Worm (Caenorhabditis elegans) whole organism, L3 larva: ENCODE measurements around the gene ZK930.2.
A peak's percentile ranks its signal among the peaks of the same experiment; 100 is the strongest.

Experiments
- R02D3.7 ChIP-seq: fragments of 150-350 bp; optimal IDR thresholded peaks from 2 replicates; lab custom pipeline; 2014; ENCODE audit warnings: missing biosample characterization, missing genetic modification characterization
- ZK546.5 ChIP-seq: sonication (generic microtip); optimal IDR thresholded peaks from 2 replicates; lab custom pipeline; 2017; ENCODE audit warnings: missing biosample characterization, missing genetic modification characterization
- aly-2 ChIP-seq: fragments of 150-350 bp; optimal IDR thresholded peaks from 2 replicates; lab custom pipeline; 2014; ENCODE audit warnings: missing biosample characterization, missing genetic modification characterization
- ama-1 ChIP-seq: fragments of 150-350 bp; optimal IDR thresholded peaks from 2 replicates; lab custom pipeline; 2018
- ceh-16 ChIP-seq: sonication (generic microtip); optimal IDR thresholded peaks from 2 replicates; lab custom pipeline; 2017; ENCODE audit warnings: missing biosample characterization, missing genetic modification characterization
- ceh-82 ChIP-seq: fragments of 150-350 bp; optimal IDR thresholded peaks from 2 replicates; lab custom pipeline; 2014; ENCODE audit warnings: missing biosample characterization, missing genetic modification characterization
- ceh-9 ChIP-seq: sonication (generic microtip); optimal IDR thresholded peaks from 2 replicates; lab custom pipeline; 2018; ENCODE audit warnings: missing biosample characterization, missing genetic modification characterization
- egl-27 ChIP-seq: sonication (generic microtip); optimal IDR thresholded peaks from 4 replicates; lab custom pipeline; 2017; ENCODE audit warnings: missing biosample characterization, missing genetic modification reagents, missing genetic modification characterization
- elt-1 ChIP-seq: fragments of 150-350 bp; optimal IDR thresholded peaks from 2 replicates; lab custom pipeline; 2014; ENCODE audit warnings: missing biosample characterization, missing genetic modification characterization
- elt-2 ChIP-seq: sonication (generic microtip); optimal IDR thresholded peaks from 2 replicates; lab custom pipeline; 2016; ENCODE audit warnings: missing genetic modification reagents, mild to moderate bottlenecking, missing genetic modification characterization, missing compliant biosample characterization
- elt-3 ChIP-seq, 3 experiments: fragments of 150-350 bp in 1 of 3; sonication (generic microtip) in 2 of 3; optimal IDR thresholded peaks; 2 replicates in 2 of 3; 4 replicates in 1 of 3; lab custom pipeline; 2014 to 2017; ENCODE audit warnings: missing biosample characterization in 3 of 3, missing genetic modification characterization in 3 of 3
- eor-1 ChIP-seq, 2 experiments: fragments of 150-350 bp; optimal IDR thresholded peaks; 2 replicates each; lab custom pipeline; 2014 to 2018; ENCODE audit warnings: missing biosample characterization in 2 of 2, missing genetic modification characterization in 2 of 2
- fkh-10 ChIP-seq: sonication (generic microtip); optimal IDR thresholded peaks from 2 replicates; lab custom pipeline; 2017; ENCODE audit warnings: missing biosample characterization, missing genetic modification reagents, missing genetic modification characterization
- fkh-2 ChIP-seq: fragments of 150-350 bp; optimal IDR thresholded peaks from 2 replicates; lab custom pipeline; 2014; ENCODE audit warnings: missing biosample characterization, missing genetic modification reagents, missing genetic modification characterization
- fos-1 ChIP-seq: fragments of 150-350 bp; optimal IDR thresholded peaks from 2 replicates; lab custom pipeline; 2014; ENCODE audit warnings: missing biosample characterization, missing genetic modification characterization
- jun-1 ChIP-seq: fragments of 150-350 bp; optimal IDR thresholded peaks from 2 replicates; lab custom pipeline; 2014; ENCODE audit warnings: missing biosample characterization, missing genetic modification reagents, missing genetic modification characterization
- lin-15B ChIP-seq: fragments of 150-350 bp; optimal IDR thresholded peaks from 2 replicates; lab custom pipeline; 2014; ENCODE audit warnings: missing biosample characterization, missing genetic modification characterization
- lsy-12 ChIP-seq: sonication (generic microtip); optimal IDR thresholded peaks from 2 replicates; lab custom pipeline; 2016; ENCODE audit warnings: mild to moderate bottlenecking, missing genetic modification characterization, missing compliant biosample characterization
- mdl-1 ChIP-seq: fragments of 150-350 bp; optimal IDR thresholded peaks from 2 replicates; lab custom pipeline; 2014; ENCODE audit warnings: missing biosample characterization, missing genetic modification characterization
- nfya-1 ChIP-seq: sonication (generic microtip); optimal IDR thresholded peaks from 2 replicates; lab custom pipeline; 2017; ENCODE audit warnings: missing genetic modification characterization, mild to moderate bottlenecking, missing compliant biosample characterization, antibody characterized with exemption, moderate library complexity; ENCODE audit not compliant: insufficient read depth
- nhr-11 ChIP-seq: fragments of 150-350 bp; optimal IDR thresholded peaks from 2 replicates; lab custom pipeline; 2014; ENCODE audit warnings: missing biosample characterization, missing genetic modification characterization
- nhr-23 ChIP-seq: fragments of 150-350 bp; optimal IDR thresholded peaks from 2 replicates; lab custom pipeline; 2014; ENCODE audit warnings: missing biosample characterization, missing genetic modification reagents, missing genetic modification characterization
- nhr-25 ChIP-seq: sonication (generic microtip); optimal IDR thresholded peaks from 2 replicates; lab custom pipeline; 2017; ENCODE audit warnings: missing biosample characterization, missing genetic modification characterization
- nhr-28 ChIP-seq: fragments of 150-350 bp; optimal IDR thresholded peaks from 2 replicates; lab custom pipeline; 2014; ENCODE audit warnings: missing biosample characterization, missing genetic modification characterization
- nhr-43 ChIP-seq: sonication (generic microtip); optimal IDR thresholded peaks from 2 replicates; lab custom pipeline; 2016; ENCODE audit warnings: mild to moderate bottlenecking, missing genetic modification characterization, missing compliant biosample characterization; ENCODE audit not compliant: poor library complexity, severe bottlenecking
- nhr-67 ChIP-seq: fragments of 150-350 bp; optimal IDR thresholded peaks from 2 replicates; lab custom pipeline; 2014; ENCODE audit warnings: missing biosample characterization, missing genetic modification characterization
- nhr-76 ChIP-seq: fragments of 150-350 bp; sonication (generic microtip); optimal IDR thresholded peaks from 5 replicates; lab custom pipeline; 2014; ENCODE audit warnings: missing biosample characterization, missing genetic modification characterization
- nhr-77 ChIP-seq: fragments of 150-350 bp; optimal IDR thresholded peaks from 2 replicates; lab custom pipeline; 2014; ENCODE audit warnings: missing biosample characterization, missing genetic modification characterization
- pha-4 ChIP-seq: fragments of 150-350 bp; optimal IDR thresholded peaks from 2 replicates; lab custom pipeline; 2014; ENCODE audit warnings: missing biosample characterization, missing genetic modification reagents, missing genetic modification characterization
- pqm-1 ChIP-seq: fragments of 150-350 bp; optimal IDR thresholded peaks from 2 replicates; lab custom pipeline; 2017; ENCODE audit warnings: missing biosample characterization, missing genetic modification characterization, inconsistent platforms
- sea-2 ChIP-seq: fragments of 150-350 bp; sonication (generic microtip); optimal IDR thresholded peaks from 4 replicates; lab custom pipeline; 2014; ENCODE audit warnings: missing biosample characterization, missing genetic modification reagents, missing genetic modification characterization
- skn-1 ChIP-seq: fragments of 150-350 bp; optimal IDR thresholded peaks from 2 replicates; lab custom pipeline; 2014; ENCODE audit warnings: missing biosample characterization, missing genetic modification characterization
- unc-39 ChIP-seq: sonication (generic microtip); optimal IDR thresholded peaks from 4 replicates; lab custom pipeline; 2017; ENCODE audit warnings: missing biosample characterization, missing genetic modification characterization
- zag-1 ChIP-seq: fragments of 150-350 bp; optimal IDR thresholded peaks from 2 replicates; lab custom pipeline; 2014; ENCODE audit warnings: missing biosample characterization, missing genetic modification characterization
- ztf-11 ChIP-seq: fragments of 150-350 bp; optimal IDR thresholded peaks from 2 replicates; lab custom pipeline; 2014; ENCODE audit warnings: missing biosample characterization, missing genetic modification characterization
- ztf-4 ChIP-seq: fragments of 150-350 bp; optimal IDR thresholded peaks from 2 replicates; lab custom pipeline; 2014; ENCODE audit warnings: missing biosample characterization, missing genetic modification characterization

The ZK930.2 gene

ce11 chrII:11852191-11852901, 40.9 kb downstream of the ZK930.2 start:
- TF ChIP-seq nhr-25 (peak; percentile 70), pha-4 (no peak), nhr-43 (tag; lab: Kevin White, UChicago) (peak; percentile 72), nhr-23 (tag; lab: Kevin White, UChicago) (peak; percentile 69), ceh-82 (tag; lab: Kevin White, UChicago) (no peak)

ce11 chrII:11849572-11849971, 43.7 kb downstream of the ZK930.2 start:
- TF ChIP-seq jun-1 (tag; lab: Kevin White, UChicago), result no peak
- no peak for TF ChIP-seq R02D3.7 (tag; lab: Kevin White, UChicago)
- TF ChIP-seq aly-2 (tag; lab: Kevin White, UChicago), result no peak
- TF ChIP-seq lsy-12 (tag; lab: Kevin White, UChicago), result no peak
- TF ChIP-seq elt-3 (tag; optimal IDR thresholded peaks at IDR 0.05; lab: Kevin White, UChicago), result peak in 1 of 3 experiments; percentile 24
- no peak for TF ChIP-seq fkh-10
- peak; percentile 76 for TF ChIP-seq nhr-76
- no peak for TF ChIP-seq mdl-1 (tag; lab: Kevin White, UChicago)
- no peak for TF ChIP-seq ama-1
- TF ChIP-seq nhr-77 (tag; lab: Kevin White, UChicago), result no peak
- TF ChIP-seq fos-1, result no peak
- no peak for TF ChIP-seq nhr-67 (tag; lab: Kevin White, UChicago)
- no peak for TF ChIP-seq ZK546.5 (tag; lab: Kevin White, UChicago)
- TF ChIP-seq skn-1 (tag; lab: Kevin White, UChicago), result no peak
- no peak for TF ChIP-seq pqm-1 (tag; lab: Kevin White, UChicago)
- TF ChIP-seq nfya-1 (tag; lab: Kevin White, UChicago), result no peak
- TF ChIP-seq ceh-9 (tag; lab: Kevin White, UChicago), result no peak
- no peak for TF ChIP-seq egl-27 (tag; lab: Kevin White, UChicago)
- TF ChIP-seq nhr-23 (tag; lab: Kevin White, UChicago), result peak; percentile 30
- no peak for TF ChIP-seq sea-2 (GFP tag; lab: Kevin White, UChicago)
- TF ChIP-seq ztf-4 (tag; lab: Kevin White, UChicago), result no peak
- no peak for TF ChIP-seq pha-4
- no peak for TF ChIP-seq ceh-82 (tag; lab: Kevin White, UChicago)
- TF ChIP-seq unc-39 (tag; lab: Kevin White, UChicago), result no peak
- no peak for TF ChIP-seq elt-1 (tag; lab: Kevin White, UChicago)
- no peak for TF ChIP-seq nhr-11
- TF ChIP-seq, all 47 proteins: peak for 3

ce11 chrII:11845954-11846353, 47.3 kb downstream of the ZK930.2 start:
- TF ChIP-seq ztf-11 (tag; lab: Kevin White, UChicago), result no peak
- TF ChIP-seq ceh-82 (tag; lab: Kevin White, UChicago), result no peak
- TF ChIP-seq elt-1 (tag; lab: Kevin White, UChicago), result no peak
- TF ChIP-seq elt-2, result no peak
- TF ChIP-seq zag-1, result no peak
- no peak for TF ChIP-seq aly-2 (tag; lab: Kevin White, UChicago)
- TF ChIP-seq pha-4, result no peak
- TF ChIP-seq eor-1 (tag; optimal IDR thresholded peaks at IDR 0.05; lab: Kevin White, UChicago), result no peak
- TF ChIP-seq fkh-2 (tag; lab: Kevin White, UChicago), result no peak
- no peak for TF ChIP-seq nhr-67 (tag; lab: Kevin White, UChicago)
- TF ChIP-seq elt-3 (tag; optimal IDR thresholded peaks at IDR 0.05; lab: Kevin White, UChicago), result peak in 1 of 3 experiments; percentile 88
- TF ChIP-seq ceh-16 (tag; lab: Kevin White, UChicago), result no peak
- peak; percentile 87 for TF ChIP-seq ama-1
- no peak for TF ChIP-seq nhr-28
- TF ChIP-seq nhr-25, result no peak
- no peak for TF ChIP-seq nhr-77 (tag; lab: Kevin White, UChicago)

ce11 chrII:11844984-11845383, 48.2 kb downstream of the ZK930.2 start:
- no peak for TF ChIP-seq lin-15B
- TF ChIP-seq sea-2 (GFP tag; lab: Kevin White, UChicago), result no peak
- TF ChIP-seq elt-1 (tag; lab: Kevin White, UChicago), result no peak
- TF ChIP-seq, all 47 proteins: peak for 0
